Fruit fly (Drosophila melanogaster) whole organism, embryonic: ENCODE results near the gene JMJD5.
A peak's percentile ranks its signal among the peaks of the same experiment; 100 is the strongest.

Source experiments
- Atf-2 ChIP-seq: fragments of 200-800 bp; sonication (Bioruptor generic); optimal IDR thresholded peaks from 2 replicates; lab custom pipeline; 2016; ENCODE audit warnings: missing biosample characterization, missing genetic modification characterization
- Awh ChIP-seq: fragments of 200-800 bp; sonication (Bioruptor generic); IDR thresholded peaks from 2 replicates; pipeline ENCODE4, ENCODE4 v1.3.6; 2022; ENCODE audit warnings: missing biosample characterization, missing genetic modification characterization
- Bdp1 ChIP-seq: fragments of 200-800 bp; sonication (Bioruptor generic); optimal IDR thresholded peaks from 3 replicates; lab custom pipeline; 2016; ENCODE audit warnings: missing biosample characterization, missing genetic modification characterization
- Bteb2 ChIP-seq: fragments of 200-800 bp; sonication (Bioruptor generic); optimal IDR thresholded peaks from 2 replicates; lab custom pipeline; 2016; ENCODE audit warnings: missing biosample characterization, missing genetic modification characterization
- C15 ChIP-seq: fragments of 200-800 bp; sonication (Bioruptor generic); IDR thresholded peaks from 3 replicates; pipeline ENCODE4 v1.3.6; 2022; ENCODE audit warnings: missing biosample characterization, missing genetic modification characterization
- CG10147 ChIP-seq: fragments of 200-800 bp; sonication (Bioruptor generic); optimal IDR thresholded peaks from 2 replicates; lab custom pipeline; 2019; ENCODE audit warnings: missing biosample characterization, mild to moderate bottlenecking, missing genetic modification characterization, moderate library complexity
- CG10274 ChIP-seq: fragments of 200-800 bp; sonication (Bioruptor generic); optimal IDR thresholded peaks from 3 replicates; lab custom pipeline; 2017; ENCODE audit warnings: missing biosample characterization, mild to moderate bottlenecking, missing genetic modification characterization
- CG10543 ChIP-seq: fragments of 200-800 bp; sonication (Bioruptor generic); optimal IDR thresholded peaks from 3 replicates; lab custom pipeline; 2017; ENCODE audit warnings: missing biosample characterization, mild to moderate bottlenecking, missing genetic modification characterization, moderate library complexity
- CG10654 ChIP-seq: fragments of 200-800 bp; sonication (Bioruptor generic); optimal IDR thresholded peaks from 2 replicates; lab custom pipeline; 2016; ENCODE audit warnings: missing biosample characterization, missing genetic modification characterization
- CG12769 ChIP-seq: fragments of 200-800 bp; sonication (Bioruptor generic); optimal IDR thresholded peaks from 2 replicates; lab custom pipeline; 2019; ENCODE audit warnings: missing biosample characterization, mild to moderate bottlenecking, missing genetic modification characterization, moderate library complexity
- CG13894 ChIP-seq: fragments of 200-800 bp; sonication (Bioruptor generic); optimal IDR thresholded peaks from 3 replicates; lab custom pipeline; 2018; ENCODE audit warnings: missing biosample characterization, mild to moderate bottlenecking, missing genetic modification characterization, moderate library complexity
- CG14014 ChIP-seq: fragments of 200-800 bp; sonication (Bioruptor generic); IDR thresholded peaks from 2 replicates; pipeline ENCODE4 v1.3.6; 2022; ENCODE audit warnings: missing biosample characterization, missing genetic modification characterization
- CG1529 ChIP-seq: fragments of 200-800 bp; sonication (Bioruptor generic); optimal IDR thresholded peaks from 3 replicates; lab custom pipeline; 2018; ENCODE audit warnings: missing biosample characterization, missing genetic modification characterization
- CG15696 ChIP-seq: fragments of 200-800 bp; sonication (Bioruptor generic); optimal IDR thresholded peaks from 2 replicates; lab custom pipeline; 2019; ENCODE audit warnings: missing biosample characterization, mild to moderate bottlenecking, missing genetic modification characterization, moderate library complexity
- CG17361 ChIP-seq: fragments of 200-800 bp; sonication (Bioruptor generic); IDR thresholded peaks from 3 replicates; pipeline ENCODE4 v1.3.6; 2022; ENCODE audit warnings: missing biosample characterization, missing genetic modification characterization
- CG1792 ChIP-seq: fragments of 200-800 bp; sonication (Bioruptor generic); optimal IDR thresholded peaks from 2 replicates; lab custom pipeline; 2016; ENCODE audit warnings: missing biosample characterization, missing genetic modification characterization
- CG2712 ChIP-seq: fragments of 200-800 bp; optimal IDR thresholded peaks from 3 replicates; lab custom pipeline; 2019; ENCODE audit warnings: missing biosample characterization, mild to moderate bottlenecking, missing genetic modification characterization, moderate library complexity
- CG31224 ChIP-seq: fragments of 200-800 bp; sonication (Bioruptor generic); IDR thresholded peaks from 2 replicates; pipeline ENCODE4 v1.3.6; 2022; ENCODE audit warnings: missing biosample characterization, missing genetic modification characterization
- CG31365 ChIP-seq: fragments of 200-800 bp; sonication (Bioruptor generic); optimal IDR thresholded peaks from 2 replicates; lab custom pipeline; 2018; ENCODE audit warnings: missing biosample characterization, mild to moderate bottlenecking, missing genetic modification characterization
- CG32772 ChIP-seq: fragments of 200-800 bp; sonication (Bioruptor generic); IDR thresholded peaks from 2 replicates; pipeline ENCODE4 v1.3.6; 2022; ENCODE audit warnings: missing biosample characterization, missing genetic modification characterization
- CG33213 ChIP-seq: fragments of 200-800 bp; sonication (Bioruptor generic); optimal IDR thresholded peaks from 3 replicates; lab custom pipeline; 2016; ENCODE audit warnings: missing biosample characterization, missing genetic modification characterization
- CG3726 ChIP-seq: fragments of 200-800 bp; sonication (Bioruptor generic); IDR thresholded peaks from 3 replicates; pipeline ENCODE4, ENCODE4 v1.3.6; 2022; ENCODE audit warnings: missing biosample characterization, missing genetic modification characterization
- CG4404 ChIP-seq: fragments of 200-800 bp; sonication (Bioruptor generic); IDR thresholded peaks from 2 replicates; pipeline ENCODE4 v1.3.6; 2022; ENCODE audit warnings: missing biosample characterization, missing genetic modification characterization
- CG5245 ChIP-seq: fragments of 200-800 bp; sonication (Bioruptor generic); optimal IDR thresholded peaks from 3 replicates; lab custom pipeline; 2016; ENCODE audit warnings: missing biosample characterization, missing genetic modification characterization
- CG8924 ChIP-seq: fragments of 200-800 bp; optimal IDR thresholded peaks from 3 replicates; lab custom pipeline; 2019; ENCODE audit warnings: missing biosample characterization, mild to moderate bottlenecking, missing genetic modification characterization, moderate library complexity
- CTCF ChIP-seq: fragments of 200-800 bp; sonication (Bioruptor generic); optimal IDR thresholded peaks from 2 replicates; lab custom pipeline; 2017; ENCODE audit warnings: missing biosample characterization, mild to moderate bottlenecking, missing genetic modification characterization, moderate library complexity
- Dad ChIP-seq: fragments of 200-800 bp; sonication (Bioruptor generic); optimal IDR thresholded peaks from 3 replicates; lab custom pipeline; 2016; ENCODE audit warnings: missing biosample characterization, missing genetic modification characterization
- Dfd ChIP-seq, 2 experiments: fragments of >200 bp; optimal IDR thresholded peaks; 2 replicates each; lab custom pipeline; 2017; ENCODE audit warnings: missing biosample characterization in 2 of 2, missing genetic modification characterization in 2 of 2
- Dip3 ChIP-seq: fragments of 200-800 bp; sonication (Bioruptor generic); optimal IDR thresholded peaks from 3 replicates; lab custom pipeline; 2016; ENCODE audit warnings: missing biosample characterization, missing genetic modification characterization
- Gug ChIP-seq: fragments of 200-800 bp; sonication (Bioruptor generic); IDR thresholded peaks from 4 replicates; pipeline ENCODE4 v1.3.6; 2022; ENCODE audit warnings: missing biosample characterization, missing genetic modification characterization
- HHEX ChIP-seq: fragments of 200-800 bp; sonication (Bioruptor generic); optimal IDR thresholded peaks from 3 replicates; lab custom pipeline; 2017; ENCODE audit warnings: missing biosample characterization, mild to moderate bottlenecking, missing genetic modification characterization, missing genetic modification reagents
- Lhr ChIP-seq: fragments of 200-800 bp; sonication (Bioruptor generic); optimal IDR thresholded peaks from 3 replicates; lab custom pipeline; 2017; ENCODE audit warnings: mild to moderate bottlenecking, missing biosample characterization, missing genetic modification reagents, missing genetic modification characterization
- MTF-1 ChIP-seq: fragments of 200-800 bp; sonication (Bioruptor generic); optimal IDR thresholded peaks from 2 replicates; lab custom pipeline; 2018; ENCODE audit warnings: missing biosample characterization, mild to moderate bottlenecking, missing genetic modification characterization, borderline replicate concordance
- Opbp ChIP-seq: fragments of 200-800 bp; sonication (Bioruptor generic); IDR thresholded peaks from 3 replicates; pipeline ENCODE4 v1.3.6; 2022; ENCODE audit warnings: missing biosample characterization, missing genetic modification characterization; ENCODE audit not compliant: partially characterized antibody
- Rx ChIP-seq: fragments of 200-800 bp; sonication (Bioruptor generic); IDR thresholded peaks from 2 replicates; pipeline ENCODE4 v1.3.6; 2022; ENCODE audit warnings: missing biosample characterization, missing genetic modification characterization
- Six4 ChIP-seq: fragments of 200-800 bp; sonication (Bioruptor generic); optimal IDR thresholded peaks from 2 replicates; lab custom pipeline; 2016; ENCODE audit warnings: missing biosample characterization, missing genetic modification characterization
- ap ChIP-seq: fragments of 200-800 bp; sonication (Bioruptor generic); IDR thresholded peaks from 2 replicates; pipeline ENCODE4 v1.3.6; 2022; ENCODE audit warnings: missing biosample characterization, missing genetic modification characterization
- az2 ChIP-seq: fragments of 200-800 bp; sonication (Bioruptor generic); optimal IDR thresholded peaks from 3 replicates; lab custom pipeline; 2016; ENCODE audit warnings: missing biosample characterization, missing genetic modification characterization
- bsh ChIP-seq, 2 experiments: fragments of 200-800 bp; sonication (Bioruptor generic); optimal IDR thresholded peaks; 2 replicates each; lab custom pipeline; 2017 to 2018; ENCODE audit warnings: mild to moderate bottlenecking in 2 of 2, missing biosample characterization in 2 of 2, missing genetic modification characterization in 2 of 2, moderate library complexity in 1 of 2
- chinmo ChIP-seq: fragments of 200-800 bp; sonication (Bioruptor generic); IDR thresholded peaks from 4 replicates; pipeline ENCODE4 v1.3.6; 2022; ENCODE audit warnings: missing biosample characterization, missing genetic modification characterization; ENCODE audit not compliant: partially characterized antibody
- chn ChIP-seq: fragments of 200-800 bp; sonication (Bioruptor generic); optimal IDR thresholded peaks from 2 replicates; lab custom pipeline; 2016; ENCODE audit warnings: missing biosample characterization, missing genetic modification characterization
- dm ChIP-seq: fragments of 200-800 bp; sonication (Bioruptor generic); optimal IDR thresholded peaks from 3 replicates; lab custom pipeline; 2016; ENCODE audit warnings: missing biosample characterization, missing genetic modification characterization
- gce ChIP-seq: fragments of 200-800 bp; sonication (Bioruptor generic); IDR thresholded peaks from 3 replicates; pipeline ENCODE4 v1.3.6; 2022; ENCODE audit warnings: missing biosample characterization, missing genetic modification characterization
- nmo ChIP-seq: fragments of 200-800 bp; sonication (Bioruptor generic); optimal IDR thresholded peaks from 2 replicates; lab custom pipeline; 2018; ENCODE audit warnings: missing biosample characterization, mild to moderate bottlenecking, missing genetic modification characterization, moderate library complexity
- odd ChIP-seq: fragments of 200-800 bp; sonication (Bioruptor generic); optimal IDR thresholded peaks from 2 replicates; lab custom pipeline; 2017; ENCODE audit warnings: missing biosample characterization, mild to moderate bottlenecking, missing genetic modification characterization
- prd ChIP-seq, 3 experiments: fragments of >200 bp in 2 of 3; fragments of 200-800 bp in 1 of 3; sonication (Bioruptor generic) in 1 of 3; optimal IDR thresholded peaks in 2 of 3; IDR thresholded peaks in 1 of 3; 2 replicates in 2 of 3; 3 replicates in 1 of 3; pipeline versions ENCODE4 v1.3.6 to Lab custom; 2017 to 2022; ENCODE audit warnings: missing biosample characterization in 1 of 3, missing genetic modification characterization in 1 of 3
- psq ChIP-seq: fragments of 200-800 bp; sonication (Bioruptor generic); optimal IDR thresholded peaks from 2 replicates; lab custom pipeline; 2017; ENCODE audit warnings: missing biosample characterization, missing genetic modification characterization
- row ChIP-seq: fragments of 200-800 bp; sonication (Bioruptor generic); IDR thresholded peaks from 3 replicates; pipeline ENCODE4 v1.3.6; 2022; ENCODE audit warnings: missing biosample characterization, missing genetic modification characterization
- salm ChIP-seq: fragments of 200-800 bp; sonication (Bioruptor generic); optimal IDR thresholded peaks from 2 replicates; lab custom pipeline; 2018; ENCODE audit warnings: missing biosample characterization, mild to moderate bottlenecking, missing genetic modification characterization
- tll ChIP-seq, 2 experiments: fragments of 200-800 bp in 1 of 2; fragments of >200 bp in 1 of 2; sonication (Bioruptor generic) in 1 of 2; optimal IDR thresholded peaks; 2 replicates each; lab custom pipeline; 2017 to 2019; ENCODE audit warnings: missing biosample characterization in 2 of 2, missing genetic modification characterization in 2 of 2, mild to moderate bottlenecking in 1 of 2, moderate library complexity in 1 of 2
- tx ChIP-seq: fragments of 200-800 bp; sonication (Bioruptor generic); optimal IDR thresholded peaks from 2 replicates; lab custom pipeline; 2016; ENCODE audit warnings: missing biosample characterization, missing genetic modification characterization

The JMJD5 gene

DNA sequence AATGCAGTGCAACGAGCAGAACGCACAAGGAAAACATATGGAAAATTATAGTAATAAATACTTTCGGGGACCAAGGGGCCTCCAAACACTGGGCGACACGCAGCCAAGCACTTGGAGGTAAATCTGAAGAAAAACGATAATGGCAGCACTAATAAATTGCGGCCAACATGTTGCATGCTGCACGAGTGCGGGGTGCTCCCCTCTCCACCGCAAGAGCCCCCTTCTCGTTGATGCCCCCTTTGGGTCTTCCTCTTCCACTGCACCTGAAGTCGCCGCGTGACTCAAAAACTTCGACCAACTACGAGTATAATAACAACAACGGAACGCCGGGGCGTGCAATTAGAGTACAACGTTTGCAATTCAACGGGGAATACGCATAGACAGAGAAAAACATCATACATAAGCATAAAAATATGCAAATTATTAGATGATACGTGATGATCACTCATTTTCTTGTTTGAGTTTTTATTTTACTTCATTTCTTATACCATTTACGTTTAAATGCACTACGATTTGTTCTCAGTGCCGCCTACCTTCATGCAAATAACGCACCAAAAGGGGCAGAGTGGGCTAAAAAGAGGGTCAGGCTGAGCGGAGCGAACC lies 39.2 kb downstream of the JMJD5 start (continued):
- TF ChIP-seq prd (optimal IDR thresholded peaks at IDR 0.05; lab: Kevin White, UChicago) (no peak), prd (GFP tag; IDR thresholded peaks at IDR 0.05; lab: Robert Waterston, UW) (0 out of 3 replicates have a peak, but pooled peaks have one; percentile 13), CG4404 (no peak), Lhr (no peak), CG1529 (GFP tag; lab: Kevin White, UChicago) (no peak), CG14014 (no peak), CG32772 (GFP tag; lab: Robert Waterston, UW) (no peak), odd (GFP tag; lab: Kevin White, UChicago) (no peak), CG2712 (tag; lab: Kevin White, UChicago) (peak; percentile 5), ap (0 out of 2 replicates have a peak, but pooled peaks have one; percentile 8), CG17361 (GFP tag; lab: Robert Waterston, UW) (no peak), CG10654 (no peak), CG12769 (peak; percentile 2), HHEX (GFP tag; lab: Kevin White, UChicago) (no peak), CG13894 (tag; lab: Kevin White, UChicago) (no peak), dm (GFP tag; lab: Kevin White, UChicago) (no peak), az2 (GFP tag; lab: Kevin White, UChicago) (peak; percentile 8), CG31224 (GFP tag; lab: Robert Waterston, UW) (no peak), Bteb2 (GFP tag; lab: Kevin White, UChicago) (no peak), Gug (GFP tag; lab: Robert Waterston, UW) (no peak), CG10274 (GFP tag; lab: Kevin White, UChicago) (no peak), nmo (GFP tag; lab: Kevin White, UChicago) (peak; percentile 37), CTCF (GFP tag; lab: Kevin White, UChicago) (no peak), gce (GFP tag; lab: Robert Waterston, UW) (no peak), CG33213 (GFP tag; lab: Kevin White, UChicago) (no peak), Six4 (GFP tag; lab: Kevin White, UChicago) (no peak), salm (tag; lab: Kevin White, UChicago) (no peak), Bdp1 (GFP tag; lab: Kevin White, UChicago) (no peak), CG10147 (GFP tag; lab: Kevin White, UChicago) (no peak), Atf-2 (GFP tag; lab: Kevin White, UChicago) (no peak), chinmo (GFP tag; lab: Robert Waterston, UW) (no peak), Dad (no peak), bsh (GFP tag; optimal IDR thresholded peaks at IDR 0.05; lab: Kevin White, UChicago) (peak; percentile 36 to 51), tx (GFP tag; lab: Kevin White, UChicago) (no peak), CG31365 (tag; lab: Kevin White, UChicago) (no peak), Rx (no peak), CG5245 (GFP tag; lab: Kevin White, UChicago) (peak; percentile 12), chn (GFP tag; lab: Kevin White, UChicago) (peak; percentile 24), Dfd (GFP tag; optimal IDR thresholded peaks at IDR 0.05; lab: Kevin White, UChicago) (no peak), row (GFP tag; lab: Robert Waterston, UW) (peak; percentile 13; the same call in 1 of the 3 replicates), Awh (GFP tag; lab: Robert Waterston, UW) (no peak), CG8924 (tag; lab: Kevin White, UChicago) (no peak), Opbp (GFP tag; lab: Robert Waterston, UW) (no peak), CG3726 (no peak), CG1792 (GFP tag; lab: Kevin White, UChicago) (no peak), CG15696 (tag; lab: Kevin White, UChicago) (no peak), MTF-1 (GFP tag; lab: Kevin White, UChicago) (no peak), Dip3 (no peak), CG10543 (GFP tag; lab: Kevin White, UChicago) (no peak), tll (GFP tag; optimal IDR thresholded peaks at IDR 0.05; lab: Kevin White, UChicago) (no peak), psq (GFP tag; lab: Kevin White, UChicago) (no peak), C15 (GFP tag; lab: Robert Waterston, UW) (no peak)
